Fruit fly (Drosophila melanogaster) ovary, adult (tissue): ENCODE data around the gene Moca-cyp.

Experiments used
- CG17801 ChIP-seq: fragments of 200-800 bp; optimal IDR thresholded peaks from 2 replicates; lab custom pipeline; 2019; ENCODE audit warnings: missing biosample characterization, mild to moderate bottlenecking, missing genetic modification characterization, moderate library complexity; ENCODE audit not compliant: partially characterized antibody

Moca-cyp gene

dm6 chr3R:28375785-28376184, 35.7 kb downstream of the Moca-cyp start:
- TF ChIP-seq CG17801, result no peak

dm6 chr3R:28377648-28378047, 37.5 kb downstream of the Moca-cyp start:
- TF ChIP-seq CG17801, result no peak

- no peak for TF ChIP-seq CG17801
Observed at dm6 chr3R:28389864-28390263, 49.7 kb downstream of the Moca-cyp start.
